Worm (Caenorhabditis elegans): ENCODE measurements around the gene srlf-20.

Gene srlf-20

ce11 chrV:942556-942955, 48.8 kb downstream of the srlf-20 start:
- TF ChIP-seq mls-2 (tag; optimal IDR thresholded peaks at IDR 0.05) = no peak
- no peak for TF ChIP-seq M03D4.4 (tag; optimal IDR thresholded peaks at IDR 0.05)
- no peak for TF ChIP-seq sptf-1 (tag; optimal IDR thresholded peaks at IDR 0.05)
- TF ChIP-seq lin-13 (tag; optimal IDR thresholded peaks at IDR 0.05) = no peak
- no peak for TF ChIP-seq ceh-39 (tag; optimal IDR thresholded peaks at IDR 0.05)
- no peak for TF ChIP-seq ceh-43 (GFP tag; optimal IDR thresholded peaks at IDR 0.05)
- no peak for TF ChIP-seq ztf-11 (tag; optimal IDR thresholded peaks at IDR 0.05)
